Worm (Caenorhabditis elegans) whole organism, L4 larva: ENCODE data around the gene rpn-5.

Source experiments
- Y75B8A.6 ChIP-seq: fragments of 200-800 bp; sonication (Bioruptor generic); IDR thresholded peaks from 2 replicates; pipeline ENCODE4 v1.3.6; 2022; ENCODE audit warnings: missing genetic modification reagents, missing genetic modification characterization, missing compliant biosample characterization
- hlh-11 ChIP-seq: fragments of 200-800 bp; sonication (Bioruptor generic); optimal IDR thresholded peaks from 2 replicates; lab custom pipeline; 2018; ENCODE audit warnings: mild to moderate bottlenecking, missing genetic modification characterization, missing compliant biosample characterization
- mep-1 ChIP-seq: fragments of 150-350 bp; sonication (generic microtip); optimal IDR thresholded peaks from 3 replicates; lab custom pipeline; 2014; ENCODE audit warnings: missing biosample characterization, missing genetic modification characterization
- nhr-111 ChIP-seq: fragments of 200-800 bp; sonication (Bioruptor generic); optimal IDR thresholded peaks from 2 replicates; lab custom pipeline; 2018; ENCODE audit warnings: mild to moderate bottlenecking, missing genetic modification characterization, missing compliant biosample characterization
- nhr-237 ChIP-seq: sonication (generic microtip); optimal IDR thresholded peaks from 2 replicates; lab custom pipeline; 2017; ENCODE audit warnings: missing biosample characterization, missing genetic modification characterization
- nhr-76 ChIP-seq: fragments of 150-350 bp; optimal IDR thresholded peaks from 2 replicates; lab custom pipeline; 2014; ENCODE audit warnings: missing biosample characterization, missing genetic modification characterization
- skn-1 ChIP-seq: fragments of 150-350 bp; optimal IDR thresholded peaks from 2 replicates; lab custom pipeline; 2014; ENCODE audit warnings: missing biosample characterization, missing genetic modification characterization
- unc-130 ChIP-seq: sonication (generic microtip); optimal IDR thresholded peaks from 2 replicates; lab custom pipeline; 2016; ENCODE audit warnings: missing genetic modification reagents, missing genetic modification characterization, missing compliant biosample characterization
- unc-62 ChIP-seq, 3 experiments: fragments of 150-350 bp in 1 of 3; sonication (generic microtip); optimal IDR thresholded peaks in 2 of 3; peaks in 1 of 3; 1 replicate in 1 of 3; 2 replicates in 2 of 3; lab custom pipeline; 2014 to 2017; ENCODE audit warnings: missing biosample characterization in 3 of 3, missing genetic modification characterization in 3 of 3, missing genetic modification reagents in 3 of 3, missing genotype in 1 of 3
- vab-7 ChIP-seq: fragments of 200-800 bp; sonication (Bioruptor generic); IDR thresholded peaks from 2 replicates; pipeline ENCODE4 v1.3.6; 2022; ENCODE audit warnings: missing genetic modification reagents, missing genetic modification characterization, missing compliant biosample characterization
- zag-1 ChIP-seq: fragments of 150-350 bp; optimal IDR thresholded peaks from 2 replicates; lab custom pipeline; 2014; ENCODE audit warnings: missing biosample characterization, missing genetic modification characterization
- zfp-2 ChIP-seq: sonication (generic microtip); optimal IDR thresholded peaks from 2 replicates; lab custom pipeline; 2016; ENCODE audit warnings: mild to moderate bottlenecking, missing genetic modification characterization, missing compliant biosample characterization

ce11 chrII:4703011-4703410, 4.8 kb upstream of the rpn-5 start:
- TF ChIP-seq hlh-11 (tag; lab: Kevin White, UChicago) (no peak), vab-7 (no peak), mep-1 (tag; lab: Kevin White, UChicago) (peak; percentile 7), unc-130 (peak; percentile 7), unc-62 (GFP tag; optimal IDR thresholded peaks at IDR 0.05 in 1 of 2; lab: Kevin White, UChicago) (no peak), unc-62 (tag; optimal IDR thresholded peaks at IDR 0.05; lab: Kevin White, UChicago) (no peak), zfp-2 (no peak), Y75B8A.6 (GFP tag; lab: Robert Waterston, UW) (no peak), nhr-111 (GFP tag; lab: Kevin White, UChicago) (no peak), nhr-76 (tag; lab: Kevin White, UChicago) (no peak), nhr-237 (tag; lab: Kevin White, UChicago) (no peak), skn-1 (tag; lab: Kevin White, UChicago) (no peak), zag-1 (no peak)
